Worm (Caenorhabditis elegans) whole organism, late embryonic: Measurements from ENCODE around the gene T28A11.13.

Experiments used
- ama-1 ChIP-seq: fragments of 150-350 bp; optimal IDR thresholded peaks from 2 replicates; lab custom pipeline; 2014
- ceh-2 ChIP-seq: sonication (generic microtip); optimal IDR thresholded peaks from 2 replicates; lab custom pipeline; 2016; ENCODE audit warnings: missing genotype, missing genetic modification characterization, missing compliant biosample characterization
- ceh-34 ChIP-seq: sonication (generic microtip); optimal IDR thresholded peaks from 2 replicates; lab custom pipeline; 2016; ENCODE audit warnings: mild to moderate bottlenecking, missing genetic modification characterization, missing compliant biosample characterization
- ceh-6 ChIP-seq: fragments of 200-800 bp; sonication (Bioruptor generic); optimal IDR thresholded peaks from 2 replicates; lab custom pipeline; 2018; ENCODE audit warnings: mild to moderate bottlenecking, missing genetic modification characterization, missing compliant biosample characterization
- che-1 ChIP-seq: sonication (generic microtip); optimal IDR thresholded peaks from 2 replicates; lab custom pipeline; 2016; ENCODE audit warnings: mild to moderate bottlenecking, missing genetic modification characterization, missing compliant biosample characterization
- elt-2 ChIP-seq: sonication (generic microtip); optimal IDR thresholded peaks from 2 replicates; lab custom pipeline; 2016; ENCODE audit warnings: missing genetic modification reagents, missing genetic modification characterization, missing compliant biosample characterization
- nfya-1 ChIP-seq: sonication (generic microtip); optimal IDR thresholded peaks from 2 replicates; lab custom pipeline; 2017; ENCODE audit warnings: missing genetic modification characterization, mild to moderate bottlenecking, missing compliant biosample characterization, antibody characterized with exemption, moderate library complexity
- nhr-232 ChIP-seq: sonication (generic microtip); optimal IDR thresholded peaks from 2 replicates; lab custom pipeline; 2016; ENCODE audit warnings: missing genetic modification characterization, missing compliant biosample characterization
- pax-1 ChIP-seq: fragments of 150-350 bp; optimal IDR thresholded peaks from 2 replicates; lab custom pipeline; 2014; ENCODE audit warnings: missing biosample characterization, missing genetic modification characterization
- pqm-1 ChIP-seq: sonication (generic microtip); optimal IDR thresholded peaks from 2 replicates; lab custom pipeline; 2016; ENCODE audit warnings: missing genetic modification characterization, missing compliant biosample characterization
- rnt-1 ChIP-seq: sonication (generic microtip); optimal IDR thresholded peaks from 2 replicates; lab custom pipeline; 2016; ENCODE audit warnings: missing genetic modification characterization, missing compliant biosample characterization
- sox-2 ChIP-seq: fragments of 200-800 bp; sonication (Bioruptor generic); IDR thresholded peaks from 2 replicates; pipeline ENCODE4 v1.3.6; 2022; ENCODE audit warnings: missing genetic modification reagents, missing genetic modification characterization, missing compliant biosample characterization
- ztf-16 ChIP-seq: sonication (generic microtip); optimal IDR thresholded peaks from 2 replicates; lab custom pipeline; 2017; ENCODE audit warnings: missing genetic modification characterization, missing compliant biosample characterization

- TF ChIP-seq elt-2 (no peak), ztf-16 (no peak), ceh-6 (GFP tag; lab: Kevin White, UChicago) (no peak), pax-1 (tag; lab: Kevin White, UChicago) (no peak), nhr-232 (tag; lab: Kevin White, UChicago) (no peak), pqm-1 (tag; lab: Kevin White, UChicago) (no peak), che-1 (no peak), ceh-2 (tag; lab: Kevin White, UChicago) (no peak), sox-2 (no peak), rnt-1 (no peak), ceh-34 (tag; lab: Kevin White, UChicago) (no peak), ama-1 (lab: Kevin White, UChicago) (no peak), nfya-1 (tag; lab: Kevin White, UChicago) (no peak)
These were observed 7.2 kb upstream of the T28A11.13 start, which contains the start of gene T28A11.22 for ce11 chrV:3257277-3257676.
